Worm (Caenorhabditis elegans) whole organism, young adult: Measurements from ENCODE around the gene tag-281.

Experiments used
- B0035.1 ChIP-seq: sonication (generic microtip); optimal IDR thresholded peaks from 2 replicates; lab custom pipeline; 2016; ENCODE audit warnings: missing genetic modification characterization, mild to moderate bottlenecking, missing compliant biosample characterization, missing genotype, missing genetic modification reagents
- F33H1.4 ChIP-seq: fragments of 200-800 bp; sonication (Bioruptor generic); IDR thresholded peaks from 2 replicates; pipeline ENCODE4 v1.3.6; 2022; ENCODE audit warnings: missing genetic modification reagents, missing genetic modification characterization, missing compliant biosample characterization
- F39B2.1 ChIP-seq: fragments of 200-800 bp; sonication (Bioruptor generic); IDR thresholded peaks from 2 replicates; pipeline ENCODE4 v1.3.6; 2022; ENCODE audit warnings: missing genetic modification reagents, missing genetic modification characterization, missing compliant biosample characterization
- F52B5.7 ChIP-seq: sonication (generic microtip); optimal IDR thresholded peaks from 2 replicates; lab custom pipeline; 2016; ENCODE audit warnings: mild to moderate bottlenecking, missing genetic modification characterization, missing compliant biosample characterization
- Y53G8AR.9 ChIP-seq: fragments of 200-800 bp; sonication (Bioruptor generic); conservative IDR thresholded peaks from 2 replicates; pipeline ENCODE4 v1.3.6; 2022; ENCODE audit warnings: missing genetic modification reagents, missing genetic modification characterization, missing compliant biosample characterization
- ama-1 ChIP-seq, 3 experiments: fragments of 150-350 bp in 1 of 3; sonication (generic microtip) in 2 of 3; optimal IDR thresholded peaks; 2 replicates each; lab custom pipeline; 2014 to 2018; ENCODE audit warnings: missing biosample characterization in 2 of 3, missing genetic modification characterization in 2 of 3, missing genetic modification reagents in 2 of 3
- aptf-2 ChIP-seq: fragments of 200-800 bp; sonication (Bioruptor generic); conservative IDR thresholded peaks from 2 replicates; pipeline ENCODE4 v1.3.6; 2022; ENCODE audit warnings: missing genetic modification reagents, missing genetic modification characterization, missing compliant biosample characterization
- attf-3 ChIP-seq: fragments of 200-800 bp; sonication (Bioruptor generic); conservative IDR thresholded peaks from 2 replicates; pipeline ENCODE4 v1.3.6; 2022; ENCODE audit warnings: missing genetic modification reagents, missing genetic modification characterization, missing compliant biosample characterization
- bed-1 ChIP-seq: fragments of 200-800 bp; sonication (Bioruptor generic); IDR thresholded peaks from 2 replicates; pipeline ENCODE4 v1.3.6; 2022; ENCODE audit warnings: missing genetic modification reagents, missing genetic modification characterization, missing compliant biosample characterization
- ccch-3 ChIP-seq: fragments of 200-800 bp; sonication (Bioruptor generic); optimal IDR thresholded peaks from 2 replicates; lab custom pipeline; 2018; ENCODE audit warnings: mild to moderate bottlenecking, missing genetic modification characterization, missing compliant biosample characterization
- cebp-2 ChIP-seq: fragments of 200-800 bp; sonication (Bioruptor generic); IDR thresholded peaks from 2 replicates; pipeline ENCODE4 v1.3.6; 2022; ENCODE audit warnings: missing genetic modification characterization, missing compliant biosample characterization
- ceh-40 ChIP-seq: fragments of 200-800 bp; sonication (Bioruptor generic); IDR thresholded peaks from 2 replicates; pipeline ENCODE4 v1.3.6; 2022; ENCODE audit warnings: missing genetic modification characterization, missing compliant biosample characterization
- egl-44 ChIP-seq: fragments of 200-800 bp; sonication (Bioruptor generic); IDR thresholded peaks from 2 replicates; pipeline ENCODE4 v1.3.6; 2022; ENCODE audit warnings: missing genetic modification reagents, missing genetic modification characterization, missing compliant biosample characterization
- egrh-3 ChIP-seq: fragments of 200-800 bp; sonication (Bioruptor generic); IDR thresholded peaks from 2 replicates; pipeline ENCODE4 v1.3.6; 2022; ENCODE audit warnings: missing genetic modification reagents, missing genetic modification characterization, missing compliant biosample characterization
- hsf-1 ChIP-seq: fragments of 200-800 bp; sonication (Bioruptor generic); IDR thresholded peaks from 2 replicates; pipeline ENCODE4 v1.3.6; 2022; ENCODE audit warnings: missing genetic modification reagents, missing genetic modification characterization, missing compliant biosample characterization
- lag-1 ChIP-seq: fragments of 200-800 bp; sonication (Bioruptor generic); IDR thresholded peaks from 2 replicates; pipeline ENCODE4 v1.3.6; 2022; ENCODE audit warnings: missing genetic modification reagents, missing genetic modification characterization, missing compliant biosample characterization
- lin-26 ChIP-seq: fragments of 200-800 bp; sonication (Bioruptor generic); IDR thresholded peaks from 2 replicates; pipeline ENCODE4 v1.3.6; 2022; ENCODE audit warnings: missing genetic modification reagents, missing genetic modification characterization, missing compliant biosample characterization
- nfya-1 ChIP-seq: sonication (generic microtip); optimal IDR thresholded peaks from 2 replicates; lab custom pipeline; 2017; ENCODE audit warnings: antibody characterized with exemption, missing compliant biosample characterization, missing genetic modification characterization, borderline replicate concordance; ENCODE audit not compliant: insufficient read depth
- nhr-120 ChIP-seq: fragments of 200-800 bp; sonication (Bioruptor generic); IDR thresholded peaks from 2 replicates; pipeline ENCODE4 v1.3.6; 2022; ENCODE audit warnings: missing genetic modification characterization, missing compliant biosample characterization
- nhr-80 ChIP-seq: sonication (generic microtip); optimal IDR thresholded peaks from 2 replicates; lab custom pipeline; 2016; ENCODE audit warnings: missing genetic modification characterization, missing compliant biosample characterization
- rcor-1 ChIP-seq: fragments of 200-800 bp; sonication (Bioruptor generic); IDR thresholded peaks from 2 replicates; pipeline ENCODE4 v1.3.6; 2022; ENCODE audit warnings: missing genetic modification reagents, missing genetic modification characterization, missing compliant biosample characterization
- snpc-3.4 ChIP-seq: sonication (generic microtip); optimal IDR thresholded peaks from 2 replicates; lab custom pipeline; 2017; ENCODE audit warnings: missing genetic modification characterization, mild to moderate bottlenecking, missing compliant biosample characterization, antibody characterized with exemption, moderate library complexity, missing genotype, missing genetic modification reagents
- sptf-2 ChIP-seq: fragments of 200-800 bp; sonication (Bioruptor generic); optimal IDR thresholded peaks from 2 replicates; lab custom pipeline; 2018; ENCODE audit warnings: mild to moderate bottlenecking, missing genetic modification characterization, missing compliant biosample characterization
- unc-62 ChIP-seq: fragments of 150-350 bp; optimal IDR thresholded peaks from 2 replicates; lab custom pipeline; 2014; ENCODE audit warnings: missing biosample characterization, missing genetic modification reagents, missing genetic modification characterization
- zfh-2 ChIP-seq: fragments of 200-800 bp; sonication (Bioruptor generic); conservative IDR thresholded peaks from 2 replicates; pipeline ENCODE4 v1.3.6; 2022; ENCODE audit warnings: missing genetic modification reagents, missing genetic modification characterization, missing compliant biosample characterization
- ztf-3 ChIP-seq: fragments of 200-800 bp; sonication (Bioruptor generic); optimal IDR thresholded peaks from 2 replicates; lab custom pipeline; 2018; ENCODE audit warnings: mild to moderate bottlenecking, missing genetic modification characterization, missing compliant biosample characterization

The tag-281 gene

ce11 chrII:12499969-12500368 is 40.4 kb downstream of the tag-281 start:
- TF ChIP-seq zfh-2 (GFP tag; lab: Robert Waterston, UW) (peak; percentile 42; the same call in 1 of the 2 replicates), sptf-2 (no peak), egl-44 (GFP tag; lab: Robert Waterston, UW) (no peak), B0035.1 (tag; lab: Kevin White, UChicago) (no peak), Y53G8AR.9 (GFP tag; lab: Robert Waterston, UW) (no peak), snpc-3.4 (tag; lab: Kevin White, UChicago) (no peak)

- TF ChIP-seq ccch-3 (GFP tag; lab: Kevin White, UChicago) (no peak), aptf-2 (GFP tag; lab: Robert Waterston, UW) (no peak), unc-62 (GFP tag; lab: Kevin White, UChicago) (no peak), attf-3 (GFP tag; lab: Robert Waterston, UW) (no peak), lag-1 (GFP tag; lab: Robert Waterston, UW) (no peak), ama-1 (optimal IDR thresholded peaks at IDR 0.05; lab: Kevin White, UChicago) (no peak), ama-1 (GFP tag; optimal IDR thresholded peaks at IDR 0.05; lab: Kevin White, UChicago) (no peak)
Observed at ce11 chrII:12502784-12503183, 43.2 kb downstream of the tag-281 start, which contains the start of gene ador-1. ador-1 (minus strand) TSS chrII:12502884.

DNA sequence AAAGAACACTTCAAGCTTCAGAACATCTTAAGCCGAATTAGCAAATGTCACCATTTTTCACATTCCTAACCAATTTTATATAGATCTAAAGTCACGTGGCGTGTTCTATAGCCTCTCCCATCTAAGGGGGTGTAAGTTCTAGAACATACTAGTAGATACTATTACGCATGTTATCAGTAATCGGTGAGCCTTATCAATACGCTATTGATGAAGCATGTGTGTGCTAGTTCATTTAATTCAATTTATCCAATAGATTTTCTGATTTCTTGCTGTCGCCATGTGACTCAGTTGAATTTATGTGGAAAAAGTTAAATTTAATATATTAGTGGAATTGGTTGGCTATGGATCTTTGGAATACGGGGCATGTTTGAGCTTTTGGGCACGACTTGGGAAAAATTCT is 47.0 kb downstream of the tag-281 start:
- TF ChIP-seq ccch-3 (GFP tag; lab: Kevin White, UChicago) (no peak), ztf-3 (GFP tag; lab: Kevin White, UChicago) (no peak), nhr-80 (tag; lab: Kevin White, UChicago) (no peak), egrh-3 (GFP tag; lab: Robert Waterston, UW) (no peak), B0035.1 (tag; lab: Kevin White, UChicago) (no peak), cebp-2 (GFP tag; lab: Robert Waterston, UW) (no peak), nhr-120 (GFP tag; lab: Robert Waterston, UW) (no peak), nfya-1 (tag; lab: Kevin White, UChicago) (no peak), rcor-1 (GFP tag; lab: Robert Waterston, UW) (no peak), aptf-2 (GFP tag; lab: Robert Waterston, UW) (no peak), F39B2.1 (GFP tag; lab: Robert Waterston, UW) (no peak), hsf-1 (no peak), F52B5.7 (tag; lab: Kevin White, UChicago) (no peak), F33H1.4 (GFP tag; lab: Robert Waterston, UW) (no peak), ceh-40 (no peak)

ce11 chrII:12507038-12507437 is 47.5 kb downstream of the tag-281 start, which contains the start of gene srh-68:
srh-68 (plus strand) TSS chrII:12507338.
- TF ChIP-seq lin-26 (GFP tag; lab: Robert Waterston, UW): no peak

ce11 chrII:12508650-12509049 is 49.1 kb downstream of the tag-281 start, which contains the start of gene srh-67:
srh-67 (plus strand) TSS chrII:12508950.
- TF ChIP-seq bed-1: no peak
- TF ChIP-seq, all 124 proteins: peak for 0
